Fruit fly (Drosophila melanogaster): ENCODE results near the gene CG8677.

CG8677 gene

DNA sequence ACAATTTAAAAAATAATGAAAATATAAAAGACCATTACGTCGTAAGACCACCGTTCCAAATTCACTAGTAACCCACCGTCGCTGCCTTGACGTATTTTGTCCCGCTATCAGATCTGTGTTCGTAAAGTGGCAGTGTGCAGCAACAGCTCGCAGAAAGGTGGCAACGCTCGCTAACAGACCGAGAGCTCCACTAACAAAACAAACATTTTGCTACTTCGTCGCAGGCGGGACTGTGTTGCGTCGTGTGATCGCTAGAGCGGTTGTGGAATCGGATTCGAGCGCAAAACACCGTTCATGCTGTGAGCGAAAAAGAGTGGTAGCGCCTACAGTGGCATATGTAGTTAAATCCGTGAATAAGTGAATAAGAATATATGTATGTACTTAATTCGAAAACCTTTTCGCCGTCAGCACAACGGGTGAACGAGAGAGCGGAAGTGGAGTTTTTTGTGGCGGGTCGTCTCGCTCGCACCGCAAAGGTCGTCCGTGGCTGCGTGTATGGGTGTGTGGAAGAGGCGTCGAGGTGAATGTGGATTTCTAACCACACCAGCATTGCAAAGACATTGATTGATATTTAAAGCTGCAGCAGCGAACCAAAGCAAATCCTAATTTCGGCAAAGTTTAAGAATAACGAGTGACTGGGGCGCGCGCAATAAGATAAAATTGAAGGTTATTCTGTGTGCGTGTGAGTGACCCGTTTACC lies 16.1 kb downstream of the CG8677 start, which contains the start of gene Hr39:
Gene Hr39, plus strand, starts transcription at position 203 of the 700 bp plus-strand sequence.
- TF ChIP-seq CG8478 (optimal IDR thresholded peaks at IDR 0.05) (no peak), Dll (optimal IDR thresholded peaks at IDR 0.05) (no peak), EcR (GFP tag; optimal IDR thresholded peaks at IDR 0.05) (no peak), pan (optimal IDR thresholded peaks at IDR 0.05) (no peak), psq (optimal IDR thresholded peaks at IDR 0.05) (no peak), usp (GFP tag; optimal IDR thresholded peaks at IDR 0.05) (no peak)

DNA sequence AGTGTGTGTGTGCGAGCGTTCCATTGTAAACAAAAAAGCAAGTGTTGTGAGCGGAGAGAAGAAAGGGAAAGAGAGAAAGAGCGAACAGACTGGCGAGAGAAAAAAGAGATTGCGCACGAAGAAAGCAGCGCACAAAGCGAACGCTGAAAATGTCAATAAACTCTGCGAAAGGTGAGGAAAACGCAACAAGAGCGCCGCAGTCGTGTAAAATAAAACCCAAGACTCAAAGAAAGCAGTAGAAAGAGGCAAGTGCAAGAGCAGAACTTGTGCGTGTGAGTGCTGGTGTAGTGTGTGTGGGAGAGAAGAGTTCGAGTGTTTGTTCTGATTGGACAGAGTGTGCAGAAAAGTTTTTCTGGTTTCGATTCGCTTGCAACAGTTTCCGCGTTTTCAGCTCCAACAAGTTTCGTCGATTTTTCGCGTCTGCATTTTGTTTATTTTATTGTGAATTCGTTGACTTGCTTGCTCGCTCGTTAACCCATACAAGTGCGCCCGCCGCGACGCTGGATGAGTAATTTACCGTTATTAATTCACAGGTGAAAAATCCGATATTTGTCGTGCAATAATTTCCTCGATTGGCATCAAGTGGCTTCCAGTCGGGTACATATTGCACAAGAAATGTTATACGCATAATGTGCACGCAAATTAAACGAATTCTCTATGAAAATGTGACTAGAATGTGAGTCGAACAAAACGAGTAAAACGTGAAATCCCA lies 16.8 kb downstream of the CG8677 start:
- TF ChIP-seq psq (optimal IDR thresholded peaks at IDR 0.05) (no peak), pan (optimal IDR thresholded peaks at IDR 0.05) (no peak), Dll (optimal IDR thresholded peaks at IDR 0.05) (peak; percentile 82), EcR (GFP tag; optimal IDR thresholded peaks at IDR 0.05) (peak; percentile 86 to 96), usp (GFP tag; optimal IDR thresholded peaks at IDR 0.05) (no peak), CG8478 (optimal IDR thresholded peaks at IDR 0.05) (no peak)

DNA sequence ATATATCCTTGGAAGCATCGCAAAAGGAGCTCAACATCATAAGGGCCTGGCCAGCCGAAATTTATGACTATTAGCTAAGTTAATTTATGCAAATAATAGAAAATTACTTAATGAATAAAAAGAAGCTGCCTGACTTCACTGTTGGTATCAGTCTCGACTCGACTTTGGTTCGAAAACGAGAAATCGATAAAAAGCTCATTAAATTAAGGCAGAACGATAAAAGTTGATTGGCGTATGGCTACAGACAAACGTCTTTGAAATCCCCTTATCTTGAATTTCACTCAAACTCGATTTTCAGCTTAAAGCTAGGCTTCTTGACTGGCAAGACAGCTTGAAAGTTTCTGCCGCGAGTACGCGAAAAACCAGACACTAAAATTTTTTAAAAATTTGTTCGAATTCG lies 21.3 kb downstream of the CG8677 start:
- no peak for TF ChIP-seq usp (GFP tag; optimal IDR thresholded peaks at IDR 0.05)
- TF ChIP-seq Dll (optimal IDR thresholded peaks at IDR 0.05): no peak
- TF ChIP-seq psq (optimal IDR thresholded peaks at IDR 0.05): no peak
- TF ChIP-seq EcR (GFP tag; optimal IDR thresholded peaks at IDR 0.05): no peak
- no peak for TF ChIP-seq pan (optimal IDR thresholded peaks at IDR 0.05)
- no peak for TF ChIP-seq CG8478 (optimal IDR thresholded peaks at IDR 0.05)

DNA sequence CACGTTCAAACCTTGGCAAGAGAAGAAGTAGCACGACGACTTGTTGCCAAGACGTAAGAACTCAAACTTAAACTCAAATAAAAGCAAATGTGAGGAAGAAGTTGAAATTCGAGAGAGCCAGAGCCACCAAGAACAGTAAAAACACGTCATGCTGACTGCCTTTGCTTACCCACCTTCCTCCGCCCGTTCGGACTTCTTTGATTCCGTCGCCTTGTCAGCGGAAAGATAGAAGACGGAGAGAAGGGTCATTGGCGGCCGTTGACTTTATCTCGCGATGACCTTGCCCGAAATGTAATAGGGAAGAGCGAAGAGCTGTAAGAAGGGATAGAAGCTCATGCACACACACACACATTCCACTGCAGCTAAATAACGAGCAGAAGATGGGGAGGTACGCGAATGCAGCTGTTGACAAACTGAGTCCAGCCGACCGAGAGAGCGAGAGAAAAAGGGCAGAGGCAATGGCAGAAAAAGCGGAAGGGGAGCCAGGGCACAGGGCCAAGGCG lies 22.9 kb downstream of the CG8677 start:
- TF ChIP-seq EcR (GFP tag; optimal IDR thresholded peaks at IDR 0.05) (peak; percentile 60 to 98), pan (optimal IDR thresholded peaks at IDR 0.05) (peak; percentile 39), psq (optimal IDR thresholded peaks at IDR 0.05) (no peak)

DNA sequence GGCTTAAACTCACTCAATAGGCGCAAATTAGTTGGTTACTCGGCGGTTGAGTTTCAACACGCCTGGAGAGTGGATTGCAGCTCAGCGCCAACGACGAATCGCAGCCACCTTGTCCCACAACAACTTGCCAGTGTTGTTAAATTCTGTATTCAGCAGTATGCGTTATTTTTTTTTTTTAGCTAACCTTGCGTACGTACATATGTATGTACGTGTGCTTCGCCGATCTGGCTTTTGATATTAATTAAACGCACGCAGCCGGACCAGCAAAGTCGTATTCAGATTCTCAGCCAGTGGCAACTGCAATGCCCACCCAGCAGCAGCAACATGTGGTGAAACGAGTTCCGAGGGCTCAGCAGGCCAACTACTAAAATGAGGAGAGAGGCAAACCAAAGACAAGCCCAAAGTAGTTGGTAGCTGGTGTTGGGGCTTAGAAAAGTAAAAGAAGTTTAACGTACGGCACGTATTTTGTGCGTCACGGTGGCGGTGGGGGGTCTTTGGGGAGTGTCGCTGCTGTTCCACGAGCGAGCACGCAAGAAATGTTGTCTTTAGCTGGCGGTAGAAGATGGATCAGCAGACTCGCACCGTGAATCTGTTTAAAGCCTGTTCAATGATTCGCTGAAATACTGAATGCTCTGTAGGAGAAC lies 24.1 kb downstream of the CG8677 start:
- TF ChIP-seq EcR (GFP tag; optimal IDR thresholded peaks at IDR 0.05) (peak in 1 of 2 experiments; percentile 35), CG8478 (optimal IDR thresholded peaks at IDR 0.05) (no peak), pan (optimal IDR thresholded peaks at IDR 0.05) (no peak), psq (optimal IDR thresholded peaks at IDR 0.05) (no peak)

DNA sequence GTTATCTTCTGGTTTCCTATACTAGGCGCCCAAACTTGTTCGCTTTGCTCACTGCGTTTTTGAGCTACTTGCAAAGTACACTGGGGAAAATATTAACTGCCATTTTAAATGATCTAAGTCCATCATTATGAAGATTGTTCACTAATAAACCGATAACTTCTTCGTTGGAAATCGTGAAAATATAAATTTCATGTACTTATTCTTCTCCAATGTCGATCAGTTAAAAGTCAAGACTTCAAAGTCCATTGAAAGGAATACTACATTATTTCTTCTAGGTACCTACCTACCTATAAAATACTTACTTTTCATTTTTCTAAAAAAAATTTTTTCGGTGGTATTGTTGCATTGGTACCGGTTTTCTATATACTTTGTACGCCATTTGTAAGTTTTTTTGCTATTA lies 25.6 kb downstream of the CG8677 start:
- TF ChIP-seq Dll (optimal IDR thresholded peaks at IDR 0.05): no peak
- no peak for TF ChIP-seq CG8478 (optimal IDR thresholded peaks at IDR 0.05)
- no peak for TF ChIP-seq usp (GFP tag; optimal IDR thresholded peaks at IDR 0.05)
- TF ChIP-seq psq (optimal IDR thresholded peaks at IDR 0.05): no peak
- no peak for TF ChIP-seq EcR (GFP tag; optimal IDR thresholded peaks at IDR 0.05)
- no peak for TF ChIP-seq pan (optimal IDR thresholded peaks at IDR 0.05)

dm6 chr2L:21247967-21248366 lies 26.9 kb downstream of the CG8677 start:
- no peak for TF ChIP-seq EcR (GFP tag; optimal IDR thresholded peaks at IDR 0.05)
- TF ChIP-seq Dll (optimal IDR thresholded peaks at IDR 0.05): no peak
- no peak for TF ChIP-seq psq (optimal IDR thresholded peaks at IDR 0.05)
- no peak for TF ChIP-seq usp (GFP tag; optimal IDR thresholded peaks at IDR 0.05)
- no peak for TF ChIP-seq pan (optimal IDR thresholded peaks at IDR 0.05)
- TF ChIP-seq CG8478 (optimal IDR thresholded peaks at IDR 0.05): no peak

DNA sequence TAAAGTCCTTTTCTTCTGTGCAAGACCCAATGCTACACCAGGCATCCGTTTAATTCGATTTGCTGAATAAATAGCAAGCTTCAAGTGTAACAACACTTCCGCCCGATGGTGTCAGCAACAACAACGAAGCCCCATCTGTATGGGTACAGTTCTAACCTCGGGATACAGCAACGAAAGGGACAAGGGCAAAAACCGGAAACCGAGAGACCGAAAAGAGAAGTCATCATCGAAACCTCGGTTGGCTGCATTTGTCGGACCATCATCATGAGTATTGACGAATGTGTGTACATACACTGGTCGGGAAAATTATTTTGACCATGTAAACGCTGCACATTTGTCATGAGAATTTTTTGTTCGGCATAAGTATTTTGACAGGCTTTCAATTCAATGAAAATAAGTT lies 27.8 kb downstream of the CG8677 start:
- no peak for TF ChIP-seq Dll (optimal IDR thresholded peaks at IDR 0.05)
- no peak for TF ChIP-seq pan (optimal IDR thresholded peaks at IDR 0.05)
- no peak for TF ChIP-seq EcR (GFP tag; optimal IDR thresholded peaks at IDR 0.05)
- TF ChIP-seq usp (GFP tag; optimal IDR thresholded peaks at IDR 0.05): no peak
- TF ChIP-seq psq (optimal IDR thresholded peaks at IDR 0.05): no peak
- no peak for TF ChIP-seq CG8478 (optimal IDR thresholded peaks at IDR 0.05)

DNA sequence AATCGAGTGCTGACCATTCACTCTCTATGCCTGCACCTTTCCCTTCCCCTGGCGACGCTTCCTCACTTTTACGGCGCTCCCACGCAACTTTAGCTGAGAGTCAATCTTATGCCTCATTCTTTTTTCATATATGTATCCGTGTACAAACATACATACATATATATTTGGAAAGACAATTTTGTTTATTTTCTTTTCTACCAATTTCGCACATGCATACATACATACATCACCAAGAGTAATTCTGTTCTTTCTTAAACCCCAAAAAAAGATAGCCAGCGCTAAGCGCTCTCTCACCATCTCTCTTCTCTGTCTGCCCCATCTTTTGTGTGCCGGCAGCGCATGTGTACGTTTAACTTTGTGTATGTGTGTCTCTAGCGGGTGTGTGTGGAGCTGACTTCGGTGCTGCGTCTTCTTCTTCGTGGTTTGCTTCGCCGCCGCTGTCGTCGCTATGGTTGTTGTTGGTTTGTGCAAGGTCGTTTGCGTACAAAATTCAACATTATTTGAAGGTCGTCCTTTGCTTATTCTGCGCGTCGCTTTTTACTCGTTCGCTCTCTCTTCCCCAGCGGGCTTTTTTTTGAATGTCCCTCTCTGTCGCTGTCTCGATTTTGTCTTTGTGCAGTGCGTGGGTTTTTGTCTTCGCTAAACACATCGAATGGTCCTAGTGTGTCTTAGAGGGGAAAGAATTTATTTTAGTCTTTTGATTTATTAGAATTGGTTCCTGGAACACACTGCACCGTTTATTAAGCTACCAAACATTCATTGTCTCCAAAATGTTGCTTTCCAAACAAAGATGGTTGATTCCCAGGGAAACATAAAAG lies 29.6 kb downstream of the CG8677 start:
- TF ChIP-seq EcR (GFP tag; optimal IDR thresholded peaks at IDR 0.05) (peak; percentile 33 to 79), usp (GFP tag; optimal IDR thresholded peaks at IDR 0.05) (no peak), pan (optimal IDR thresholded peaks at IDR 0.05) (no peak)

dm6 chr2L:21251750-21252149 lies 30.6 kb downstream of the CG8677 start:
- TF ChIP-seq usp (GFP tag; optimal IDR thresholded peaks at IDR 0.05) (no peak), EcR (GFP tag; optimal IDR thresholded peaks at IDR 0.05) (peak; percentile 44 to 83)

DNA sequence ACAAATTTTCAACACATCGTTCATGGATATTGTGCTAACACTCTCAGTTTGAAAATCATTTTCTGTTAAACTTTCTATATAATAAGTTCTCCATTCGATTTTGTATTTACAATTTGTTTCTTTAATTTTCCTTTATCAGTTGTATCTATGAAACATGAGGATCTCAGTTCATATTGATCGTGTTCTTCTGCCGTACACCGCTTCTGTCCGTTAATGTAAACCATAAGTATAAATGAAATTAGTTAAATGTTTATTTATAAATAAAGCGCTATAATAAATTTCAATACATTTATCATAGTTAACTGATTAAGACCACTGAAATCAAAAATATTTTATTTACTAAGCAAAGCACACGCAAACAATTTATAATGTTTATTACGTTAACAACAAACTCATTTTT lies 37.9 kb downstream of the CG8677 start:
- no peak for TF ChIP-seq EcR (GFP tag; optimal IDR thresholded peaks at IDR 0.05)
- TF ChIP-seq CG8478 (optimal IDR thresholded peaks at IDR 0.05): no peak
- no peak for TF ChIP-seq Dll (optimal IDR thresholded peaks at IDR 0.05)
- TF ChIP-seq pan (optimal IDR thresholded peaks at IDR 0.05): no peak

- TF ChIP-seq psq (optimal IDR thresholded peaks at IDR 0.05) (no peak), usp (GFP tag; optimal IDR thresholded peaks at IDR 0.05) (no peak), Dll (optimal IDR thresholded peaks at IDR 0.05) (no peak), pan (optimal IDR thresholded peaks at IDR 0.05) (no peak), EcR (GFP tag; optimal IDR thresholded peaks at IDR 0.05) (no peak), CG8478 (optimal IDR thresholded peaks at IDR 0.05) (no peak)
Measured at dm6 chr2L:21260869-21261268, 39.8 kb downstream of the CG8677 start.

Data from whole organism.